Fruit fly (Drosophila melanogaster) whole organism, embryonic: Measurements from ENCODE around the gene CG4896.

Experiments used
- Ada2b ChIP-seq: fragments of 200-800 bp; sonication (Bioruptor generic); IDR thresholded peaks from 2 replicates; pipeline ENCODE4 v1.3.6; 2022; ENCODE audit warnings: missing biosample characterization, missing genetic modification characterization
- Bdp1 ChIP-seq: fragments of 200-800 bp; sonication (Bioruptor generic); optimal IDR thresholded peaks from 3 replicates; lab custom pipeline; 2016; ENCODE audit warnings: missing biosample characterization, missing genetic modification characterization
- CG10979 ChIP-seq: fragments of 200-800 bp; sonication (Bioruptor generic); optimal IDR thresholded peaks from 2 replicates; lab custom pipeline; 2018; ENCODE audit warnings: missing biosample characterization, mild to moderate bottlenecking, missing genetic modification characterization, moderate library complexity
- CG11696 ChIP-seq: fragments of 200-800 bp; sonication (Bioruptor generic); IDR thresholded peaks from 2 replicates; pipeline ENCODE4 v1.3.6; 2022; ENCODE audit warnings: missing biosample characterization, missing genetic modification characterization
- CG13424 ChIP-seq: fragments of 200-800 bp; sonication (Bioruptor generic); optimal IDR thresholded peaks from 2 replicates; lab custom pipeline; 2019; ENCODE audit warnings: missing biosample characterization, mild to moderate bottlenecking, missing genetic modification characterization, moderate library complexity
- CG14014 ChIP-seq: fragments of 200-800 bp; sonication (Bioruptor generic); IDR thresholded peaks from 2 replicates; pipeline ENCODE4 v1.3.6; 2022; ENCODE audit warnings: missing biosample characterization, missing genetic modification characterization
- CG15269 ChIP-seq: fragments of 200-800 bp; sonication (Bioruptor generic); optimal IDR thresholded peaks from 2 replicates; lab custom pipeline; 2018; ENCODE audit warnings: missing biosample characterization, mild to moderate bottlenecking, missing genetic modification characterization, moderate library complexity
- CG15601 ChIP-seq: fragments of 200-800 bp; sonication (Bioruptor generic); optimal IDR thresholded peaks from 3 replicates; lab custom pipeline; 2019; ENCODE audit warnings: missing biosample characterization, mild to moderate bottlenecking, missing genetic modification characterization, moderate library complexity
- CG1832 ChIP-seq: fragments of 200-800 bp; sonication (Bioruptor generic); optimal IDR thresholded peaks from 2 replicates; lab custom pipeline; 2017; ENCODE audit warnings: missing biosample characterization, mild to moderate bottlenecking, missing genetic modification characterization, inconsistent platforms
- CG18476 ChIP-seq: fragments of 200-800 bp; sonication (Bioruptor generic); optimal IDR thresholded peaks from 2 replicates; lab custom pipeline; 2016; ENCODE audit warnings: missing biosample characterization, mild to moderate bottlenecking, missing genetic modification characterization
- CG2116 ChIP-seq: fragments of 200-800 bp; sonication (Bioruptor generic); optimal IDR thresholded peaks from 3 replicates; lab custom pipeline; 2018; ENCODE audit warnings: missing biosample characterization, mild to moderate bottlenecking, missing genetic modification characterization
- CG30403 ChIP-seq: fragments of 200-800 bp; sonication (Bioruptor generic); optimal IDR thresholded peaks from 3 replicates; lab custom pipeline; 2016; ENCODE audit warnings: missing biosample characterization, missing genetic modification characterization
- CG33557 ChIP-seq: fragments of 200-800 bp; sonication (Bioruptor generic); optimal IDR thresholded peaks from 2 replicates; lab custom pipeline; 2019; ENCODE audit warnings: missing biosample characterization, mild to moderate bottlenecking, missing genetic modification characterization, moderate library complexity
- CG4282 ChIP-seq: fragments of 200-800 bp; sonication (Bioruptor generic); optimal IDR thresholded peaks from 2 replicates; lab custom pipeline; 2016; ENCODE audit warnings: missing biosample characterization, missing genetic modification characterization
- CG43689 ChIP-seq: fragments of 200-800 bp; sonication (Bioruptor generic); IDR thresholded peaks from 2 replicates; pipeline ENCODE4 v1.3.6; 2022; ENCODE audit warnings: missing biosample characterization, missing genetic modification characterization
- CoRest ChIP-seq: fragments of 200-800 bp; sonication (Bioruptor generic); optimal IDR thresholded peaks from 3 replicates; lab custom pipeline; 2018; ENCODE audit warnings: missing biosample characterization, mild to moderate bottlenecking, missing genetic modification characterization, moderate library complexity
- E2f2 ChIP-seq: fragments of 200-800 bp; sonication (Bioruptor generic); IDR thresholded peaks from 2 replicates; pipeline ENCODE4 v1.3.6; 2022; ENCODE audit warnings: missing biosample characterization, missing genetic modification characterization
- Fer1 ChIP-seq: fragments of 200-800 bp; sonication (Bioruptor generic); optimal IDR thresholded peaks from 2 replicates; lab custom pipeline; 2017; ENCODE audit warnings: missing biosample characterization, mild to moderate bottlenecking, missing genetic modification characterization
- H15 ChIP-seq: fragments of 200-800 bp; sonication (Bioruptor generic); IDR thresholded peaks from 3 replicates; pipeline ENCODE4 v1.3.6; 2022; ENCODE audit warnings: missing biosample characterization, missing genetic modification characterization
- HLHmδ ChIP-seq: fragments of 200-800 bp; sonication (Bioruptor generic); optimal IDR thresholded peaks from 2 replicates; lab custom pipeline; 2018; ENCODE audit warnings: missing biosample characterization, mild to moderate bottlenecking, missing genetic modification characterization, moderate library complexity
- Lhr ChIP-seq: fragments of 200-800 bp; sonication (Bioruptor generic); optimal IDR thresholded peaks from 3 replicates; lab custom pipeline; 2017; ENCODE audit warnings: mild to moderate bottlenecking, missing biosample characterization, missing genetic modification reagents, missing genetic modification characterization
- Mad ChIP-seq: fragments of 200-800 bp; sonication (Bioruptor generic); optimal IDR thresholded peaks from 2 replicates; lab custom pipeline; 2016; ENCODE audit warnings: missing biosample characterization, missing genetic modification characterization
- Meics ChIP-seq: fragments of 200-800 bp; sonication (Bioruptor generic); optimal IDR thresholded peaks from 2 replicates; lab custom pipeline; 2017; ENCODE audit warnings: missing biosample characterization, mild to moderate bottlenecking, missing genetic modification characterization
- Spps ChIP-seq: fragments of 200-800 bp; sonication (Bioruptor generic); optimal IDR thresholded peaks from 2 replicates; lab custom pipeline; 2018; ENCODE audit warnings: missing biosample characterization, mild to moderate bottlenecking, missing genetic modification characterization
- Stat92E ChIP-seq, 3 experiments: fragments of >200 bp in 2 of 3; fragments of 200-800 bp in 1 of 3; sonication (Bioruptor generic) in 1 of 3; optimal IDR thresholded peaks; 2 replicates each; lab custom pipeline; 2017 to 2019; ENCODE audit warnings: missing biosample characterization in 3 of 3, missing genetic modification characterization in 3 of 3, mild to moderate bottlenecking in 1 of 3, moderate library complexity in 1 of 3
- Taf1 ChIP-seq: fragments of 200-800 bp; sonication (Bioruptor generic); IDR thresholded peaks from 2 replicates; pipeline ENCODE4 v1.3.6; 2022; ENCODE audit warnings: missing biosample characterization, missing genetic modification characterization
- Usf ChIP-seq: fragments of 200-800 bp; sonication (Bioruptor generic); optimal IDR thresholded peaks from 2 replicates; lab custom pipeline; 2017; ENCODE audit warnings: missing genotype, missing biosample characterization, missing genetic modification characterization
- ase ChIP-seq: fragments of 200-800 bp; sonication (Bioruptor generic); IDR thresholded peaks from 3 replicates; pipeline ENCODE4 v1.3.6; 2022; ENCODE audit warnings: missing biosample characterization, missing genetic modification characterization
- bsh ChIP-seq, 2 experiments: fragments of 200-800 bp; sonication (Bioruptor generic); optimal IDR thresholded peaks; 2 replicates each; lab custom pipeline; 2017 to 2018; ENCODE audit warnings: mild to moderate bottlenecking in 2 of 2, missing biosample characterization in 2 of 2, missing genetic modification characterization in 2 of 2, moderate library complexity in 1 of 2
- cas ChIP-seq: fragments of 200-800 bp; sonication (Bioruptor generic); IDR thresholded peaks from 2 replicates; pipeline ENCODE4 v1.3.6; 2022; ENCODE audit warnings: missing biosample characterization, missing genetic modification characterization
- ci ChIP-seq: fragments of 200-800 bp; sonication (Bioruptor generic); IDR thresholded peaks from 3 replicates; pipeline ENCODE4 v1.3.6; 2022; ENCODE audit warnings: missing biosample characterization, missing genetic modification characterization
- corto ChIP-seq: fragments of 200-800 bp; sonication (Bioruptor generic); optimal IDR thresholded peaks from 2 replicates; lab custom pipeline; 2016; ENCODE audit warnings: missing biosample characterization, mild to moderate bottlenecking, missing genetic modification characterization, moderate library complexity
- cwo ChIP-seq: fragments of 200-800 bp; sonication (Bioruptor generic); optimal IDR thresholded peaks from 3 replicates; lab custom pipeline; 2017; ENCODE audit warnings: missing biosample characterization, missing genetic modification characterization, mild to moderate bottlenecking, moderate library complexity, missing genetic modification reagents
- dan ChIP-seq: fragments of 200-800 bp; sonication (Bioruptor generic); IDR thresholded peaks from 2 replicates; pipeline ENCODE4 v1.3.6; 2022; ENCODE audit warnings: missing biosample characterization, missing genetic modification characterization
- dimm ChIP-seq: fragments of 200-800 bp; sonication (Bioruptor generic); IDR thresholded peaks from 2 replicates; pipeline ENCODE4 v1.3.6; 2022; ENCODE audit warnings: missing biosample characterization, missing genetic modification characterization
- gem ChIP-seq: fragments of 200-800 bp; sonication (Bioruptor generic); optimal IDR thresholded peaks from 2 replicates; lab custom pipeline; 2019; ENCODE audit warnings: missing biosample characterization, mild to moderate bottlenecking, missing genetic modification characterization, moderate library complexity
- gt ChIP-seq: fragments of 200-800 bp; sonication (Bioruptor generic); IDR thresholded peaks from 2 replicates; pipeline ENCODE4 v1.3.6; 2022; ENCODE audit warnings: missing biosample characterization, missing genetic modification characterization
- hkb ChIP-seq, 2 experiments: fragments of 200-800 bp in 1 of 2; fragments of >200 bp in 1 of 2; sonication (Bioruptor generic) in 1 of 2; IDR thresholded peaks in 1 of 2; optimal IDR thresholded peaks in 1 of 2; 2 replicates each; pipeline versions ENCODE4 v1.3.6 to Lab custom; 2017 to 2022; ENCODE audit warnings: missing biosample characterization in 1 of 2, missing genetic modification characterization in 1 of 2
- klu ChIP-seq: fragments of 200-800 bp; sonication (Bioruptor generic); IDR thresholded peaks from 2 replicates; pipeline ENCODE4 v1.3.6; 2022; ENCODE audit warnings: missing biosample characterization, missing genetic modification characterization
- lab ChIP-seq: fragments of 200-800 bp; sonication (Bioruptor generic); optimal IDR thresholded peaks from 3 replicates; lab custom pipeline; 2017; ENCODE audit warnings: missing biosample characterization, missing genetic modification characterization, mild to moderate bottlenecking, moderate library complexity, missing genetic modification reagents
- lmd ChIP-seq: fragments of 200-800 bp; sonication (Bioruptor generic); IDR thresholded peaks from 2 replicates; pipeline ENCODE4 v1.3.6; 2022; ENCODE audit warnings: missing biosample characterization, missing genetic modification characterization
- mld ChIP-seq: fragments of 200-800 bp; sonication (Bioruptor generic); IDR thresholded peaks from 3 replicates; pipeline ENCODE4 v1.3.6; 2022; ENCODE audit warnings: missing biosample characterization, missing genetic modification characterization; ENCODE audit not compliant: partially characterized antibody
- prd ChIP-seq, 3 experiments: fragments of >200 bp in 2 of 3; fragments of 200-800 bp in 1 of 3; sonication (Bioruptor generic) in 1 of 3; optimal IDR thresholded peaks in 2 of 3; IDR thresholded peaks in 1 of 3; 2 replicates in 2 of 3; 3 replicates in 1 of 3; pipeline versions ENCODE4 v1.3.6 to Lab custom; 2017 to 2022; ENCODE audit warnings: missing biosample characterization in 1 of 3, missing genetic modification characterization in 1 of 3
- seq ChIP-seq: fragments of 200-800 bp; sonication (Bioruptor generic); IDR thresholded peaks from 2 replicates; pipeline ENCODE4 v1.3.6; 2022; ENCODE audit warnings: missing biosample characterization, missing genetic modification characterization
- sisA ChIP-seq: fragments of 200-800 bp; sonication (Bioruptor generic); IDR thresholded peaks from 2 replicates; pipeline ENCODE4 v1.3.6; 2022; ENCODE audit warnings: missing biosample characterization, missing genetic modification characterization
- tin ChIP-seq: fragments of 200-800 bp; sonication (Bioruptor generic); optimal IDR thresholded peaks from 3 replicates; lab custom pipeline; 2016; ENCODE audit warnings: missing biosample characterization, missing genetic modification characterization
- tna ChIP-seq: fragments of 200-800 bp; sonication (Bioruptor generic); IDR thresholded peaks from 2 replicates; pipeline ENCODE4 v1.3.6; 2022; ENCODE audit warnings: missing biosample characterization, missing genetic modification characterization; ENCODE audit not compliant: partially characterized antibody
- toy ChIP-seq: fragments of 200-800 bp; sonication (Bioruptor generic); IDR thresholded peaks from 2 replicates; pipeline ENCODE4 v1.3.6; 2022; ENCODE audit warnings: missing biosample characterization, missing genetic modification characterization
- ttk ChIP-seq: fragments of 200-800 bp; sonication (Bioruptor generic); IDR thresholded peaks from 2 replicates; pipeline ENCODE4 v2.1.2; 2022; ENCODE audit warnings: missing biosample characterization, missing genetic modification characterization

The CG4896 gene

dm6 chr2L:1207432-1207831 is 29.9 kb downstream of the CG4896 start (continued):
- TF ChIP-seq cas, result no peak
- peak; percentile 63; the same call in 1 of the 3 replicates for TF ChIP-seq H15 (GFP tag; lab: Robert Waterston, UW)
- TF ChIP-seq Mad (GFP tag; lab: Kevin White, UChicago), result no peak
- TF ChIP-seq lab (GFP tag; lab: Kevin White, UChicago), result peak; percentile 79
- no peak for TF ChIP-seq tna (GFP tag; lab: Robert Waterston, UW)
- TF ChIP-seq hkb (optimal IDR thresholded peaks at IDR 0.05; lab: Kevin White, UChicago), result no peak
- TF ChIP-seq hkb (GFP tag; IDR thresholded peaks at IDR 0.05; lab: Robert Waterston, UW), result peak; percentile 75
- peak; percentile 70; the same call in 1 of the 2 replicates for TF ChIP-seq lmd (GFP tag; lab: Robert Waterston, UW)
- TF ChIP-seq Taf1 (GFP tag; lab: Robert Waterston, UW), result peak; percentile 64
- TF ChIP-seq Bdp1 (GFP tag; lab: Kevin White, UChicago), result no peak
- TF ChIP-seq CG2116 (GFP tag; lab: Kevin White, UChicago), result no peak
- TF ChIP-seq CG13424 (tag; lab: Kevin White, UChicago), result peak; percentile 42
- TF ChIP-seq prd (optimal IDR thresholded peaks at IDR 0.05; lab: Kevin White, UChicago), result no peak
- peak; percentile 75 for TF ChIP-seq prd (GFP tag; IDR thresholded peaks at IDR 0.05; lab: Robert Waterston, UW)
- peak; percentile 68 for TF ChIP-seq gem (tag; lab: Kevin White, UChicago)
- peak; percentile 49; the same call in 2 of the 3 replicates for TF ChIP-seq ase (GFP tag; lab: Robert Waterston, UW)
- no peak for TF ChIP-seq Usf
- peak; percentile 2 for TF ChIP-seq CG15601 (tag; lab: Kevin White, UChicago)
- TF ChIP-seq CG18476, result no peak
- 0 out of 2 replicates have a peak, but pooled peaks have one; percentile 18 for TF ChIP-seq CG43689
- TF ChIP-seq Spps (tag; lab: Kevin White, UChicago), result no peak
- peak; percentile 36 for TF ChIP-seq CoRest (tag; lab: Kevin White, UChicago)
- TF ChIP-seq CG4282 (GFP tag; lab: Kevin White, UChicago), result no peak
- peak; percentile 41; the same call in 1 of the 2 replicates for TF ChIP-seq toy
- peak; percentile 43; the same call in 1 of the 2 replicates for TF ChIP-seq E2f2 (GFP tag; lab: Robert Waterston, UW)
- TF ChIP-seq CG15269 (tag; lab: Kevin White, UChicago), result peak; percentile 75
- peak; percentile 78 for TF ChIP-seq CG14014 (GFP tag; lab: Robert Waterston, UW)
- TF ChIP-seq bsh (GFP tag; optimal IDR thresholded peaks at IDR 0.05; lab: Kevin White, UChicago), result peak in 1 of 2 experiments; percentile 21
- TF ChIP-seq HLHmδ (GFP tag; lab: Kevin White, UChicago), result no peak
- TF ChIP-seq corto (GFP tag; lab: Kevin White, UChicago), result no peak
- peak; percentile 29 for TF ChIP-seq cwo (GFP tag; lab: Kevin White, UChicago)
- no peak for TF ChIP-seq CG1832
- TF ChIP-seq Lhr, result no peak
- no peak for TF ChIP-seq CG10979 (tag; lab: Kevin White, UChicago)
- TF ChIP-seq ttk, result 0 out of 2 replicates have a peak, but pooled peaks have one; percentile 19
- peak; percentile 78 for TF ChIP-seq Ada2b
- no peak for TF ChIP-seq tin (GFP tag; lab: Kevin White, UChicago)
- TF ChIP-seq sisA (GFP tag; lab: Robert Waterston, UW), result peak; percentile 55
- no peak for TF ChIP-seq Stat92E (GFP tag; optimal IDR thresholded peaks at IDR 0.05; lab: Kevin White, UChicago)
- peak; percentile 31 for TF ChIP-seq CG30403
- no peak for TF ChIP-seq dan
- TF ChIP-seq Fer1 (GFP tag; lab: Kevin White, UChicago), result peak; percentile 57
- no peak for TF ChIP-seq mld (GFP tag; lab: Robert Waterston, UW)
- peak; percentile 64 for TF ChIP-seq seq
- TF ChIP-seq CG11696 (GFP tag; lab: Robert Waterston, UW), result peak; percentile 58; the same call in 1 of the 2 replicates
- TF ChIP-seq Meics (GFP tag; lab: Kevin White, UChicago), result peak; percentile 55
- TF ChIP-seq CG33557, result no peak
- TF ChIP-seq gt (GFP tag; lab: Robert Waterston, UW), result no peak
- no peak for TF ChIP-seq klu
- 0 out of 2 replicates have a peak, but pooled peaks have one; percentile 28 for TF ChIP-seq dimm (GFP tag; lab: Robert Waterston, UW)
- TF ChIP-seq ci (GFP tag; lab: Robert Waterston, UW), result peak; percentile 81
